Fruit fly (Drosophila melanogaster) whole organism, prepupa: Measurements from ENCODE around the gene CG10588.

Source experiments
- CG10631 ChIP-seq: fragments of 200-800 bp; sonication (Bioruptor generic); optimal IDR thresholded peaks from 2 replicates; lab custom pipeline; 2016; ENCODE audit warnings: missing biosample characterization, missing genetic modification characterization
- CG10669 ChIP-seq: fragments of 200-800 bp; sonication (Bioruptor generic); optimal IDR thresholded peaks from 3 replicates; lab custom pipeline; 2018; ENCODE audit warnings: missing biosample characterization, mild to moderate bottlenecking, missing genetic modification characterization, moderate library complexity
- CG11294 ChIP-seq: fragments of 200-800 bp; sonication (Bioruptor generic); IDR thresholded peaks from 2 replicates; pipeline ENCODE4 v1.3.6; 2022; ENCODE audit warnings: missing biosample characterization, missing genetic modification characterization
- CG1621 ChIP-seq: fragments of 200-800 bp; sonication (Bioruptor generic); optimal IDR thresholded peaks from 3 replicates; lab custom pipeline; 2018; ENCODE audit warnings: missing biosample characterization, mild to moderate bottlenecking, missing genetic modification characterization
- CG31627 ChIP-seq: fragments of 200-800 bp; sonication (Bioruptor generic); optimal IDR thresholded peaks from 3 replicates; lab custom pipeline; 2016; ENCODE audit warnings: missing biosample characterization, missing genetic modification characterization
- CG32006 ChIP-seq: fragments of 200-800 bp; sonication (Bioruptor generic); optimal IDR thresholded peaks from 3 replicates; lab custom pipeline; 2017; ENCODE audit warnings: missing biosample characterization, mild to moderate bottlenecking, missing genetic modification characterization
- CG34406 ChIP-seq: fragments of 200-800 bp; sonication (Bioruptor generic); optimal IDR thresholded peaks from 3 replicates; lab custom pipeline; 2016; ENCODE audit warnings: missing biosample characterization, missing genetic modification characterization
- CG3919 ChIP-seq: fragments of 200-800 bp; sonication (Bioruptor generic); optimal IDR thresholded peaks from 3 replicates; lab custom pipeline; 2016; ENCODE audit warnings: missing biosample characterization, missing genetic modification characterization
- CG4318 ChIP-seq: fragments of 200-800 bp; sonication (Bioruptor generic); optimal IDR thresholded peaks from 3 replicates; lab custom pipeline; 2017; ENCODE audit warnings: missing biosample characterization, mild to moderate bottlenecking, missing genetic modification characterization
- CG6163 ChIP-seq: fragments of 200-800 bp; sonication (Bioruptor generic); IDR thresholded peaks from 3 replicates; pipeline ENCODE4 v1.3.6; 2022; ENCODE audit warnings: missing biosample characterization, missing genetic modification characterization
- CG6276 ChIP-seq: fragments of 200-800 bp; sonication (Bioruptor generic); optimal IDR thresholded peaks from 2 replicates; lab custom pipeline; 2017; ENCODE audit warnings: missing biosample characterization, mild to moderate bottlenecking, missing genetic modification characterization
- CG6792 ChIP-seq: fragments of 200-800 bp; sonication (Bioruptor generic); optimal IDR thresholded peaks from 3 replicates; lab custom pipeline; 2016; ENCODE audit warnings: missing biosample characterization, missing genetic modification characterization
- CG6808 ChIP-seq: fragments of 200-800 bp; sonication (Bioruptor generic); optimal IDR thresholded peaks from 3 replicates; lab custom pipeline; 2017; ENCODE audit warnings: missing biosample characterization, missing genetic modification characterization, mild to moderate bottlenecking, moderate library complexity, missing genetic modification reagents
- CG6854 ChIP-seq: fragments of 200-800 bp; sonication (Bioruptor generic); optimal IDR thresholded peaks from 2 replicates; lab custom pipeline; 2017; ENCODE audit warnings: missing biosample characterization, mild to moderate bottlenecking, missing genetic modification characterization
- CG8119 ChIP-seq: fragments of 200-800 bp; sonication (Bioruptor generic); IDR thresholded peaks from 3 replicates; pipeline ENCODE4 v1.3.6; 2022; ENCODE audit warnings: missing biosample characterization, missing genetic modification characterization
- CG8319 ChIP-seq: fragments of 200-800 bp; sonication (Bioruptor generic); optimal IDR thresholded peaks from 3 replicates; lab custom pipeline; 2016; ENCODE audit warnings: missing biosample characterization, missing genetic modification characterization
- CG9139 ChIP-seq: fragments of 200-800 bp; sonication (Bioruptor generic); optimal IDR thresholded peaks from 3 replicates; lab custom pipeline; 2017; ENCODE audit warnings: missing biosample characterization, mild to moderate bottlenecking, missing genetic modification characterization
- Eip75B ChIP-seq: fragments of 200-800 bp; sonication (Bioruptor generic); optimal IDR thresholded peaks from 3 replicates; lab custom pipeline; 2016; ENCODE audit warnings: missing biosample characterization, missing genetic modification characterization
- Eip78C ChIP-seq: fragments of 200-800 bp; sonication (Bioruptor generic); peaks from one replicate; lab custom pipeline; 2016; ENCODE audit warnings: missing biosample characterization, missing genetic modification characterization
- Eip93F ChIP-seq: fragments of 200-800 bp; sonication (Bioruptor generic); optimal IDR thresholded peaks from 2 replicates; lab custom pipeline; 2016; ENCODE audit warnings: missing biosample characterization, mild to moderate bottlenecking, missing genetic modification characterization
- Ets21C ChIP-seq: fragments of 200-800 bp; sonication (Bioruptor generic); optimal IDR thresholded peaks from 3 replicates; lab custom pipeline; 2016; ENCODE audit warnings: missing biosample characterization, missing genetic modification characterization
- Ets96B ChIP-seq: fragments of 200-800 bp; optimal IDR thresholded peaks from 2 replicates; lab custom pipeline; 2019; ENCODE audit warnings: missing biosample characterization, mild to moderate bottlenecking, missing genetic modification characterization, moderate library complexity
- Gug ChIP-seq: fragments of 200-800 bp; sonication (Bioruptor generic); IDR thresholded peaks from 2 replicates; pipeline ENCODE4 v1.3.6; 2022; ENCODE audit warnings: missing biosample characterization, missing genetic modification characterization
- Hr38 ChIP-seq: sonication (Bioruptor generic); optimal IDR thresholded peaks from 2 replicates; lab custom pipeline; 2016; ENCODE audit warnings: missing biosample characterization, missing genetic modification characterization
- Hr39 ChIP-seq: fragments of 200-800 bp; sonication (Bioruptor generic); optimal IDR thresholded peaks from 2 replicates; lab custom pipeline; 2016; ENCODE audit warnings: missing biosample characterization, missing genetic modification characterization
- Met ChIP-seq: fragments of 200-800 bp; sonication (Bioruptor generic); optimal IDR thresholded peaks from 3 replicates; lab custom pipeline; 2016; ENCODE audit warnings: missing biosample characterization, missing genetic modification characterization
- OdsH ChIP-seq: fragments of 200-800 bp; sonication (Bioruptor generic); optimal IDR thresholded peaks from 3 replicates; lab custom pipeline; 2016; ENCODE audit warnings: missing biosample characterization, missing genetic modification characterization
- Smox ChIP-seq: fragments of 200-800 bp; sonication (Bioruptor generic); optimal IDR thresholded peaks from 3 replicates; lab custom pipeline; 2016; ENCODE audit warnings: missing biosample characterization, missing genetic modification characterization
- Sox14 ChIP-seq: fragments of 200-800 bp; sonication (Bioruptor generic); optimal IDR thresholded peaks from 3 replicates; lab custom pipeline; 2016; ENCODE audit warnings: missing biosample characterization, missing genetic modification characterization
- cyc ChIP-seq: fragments of 200-800 bp; sonication (Bioruptor generic); optimal IDR thresholded peaks from 3 replicates; lab custom pipeline; 2016; ENCODE audit warnings: missing biosample characterization, missing genetic modification characterization
- eg ChIP-seq: fragments of 200-800 bp; sonication (Bioruptor generic); IDR thresholded peaks from 3 replicates; pipeline ENCODE4 v1.3.6; 2022; ENCODE audit warnings: missing biosample characterization, missing genetic modification characterization
- esn ChIP-seq: fragments of 200-800 bp; sonication (Bioruptor generic); optimal IDR thresholded peaks from 2 replicates; lab custom pipeline; 2016; ENCODE audit warnings: missing biosample characterization, mild to moderate bottlenecking, missing genetic modification characterization, moderate library complexity
- fd59A ChIP-seq: fragments of 200-800 bp; sonication (Bioruptor generic); optimal IDR thresholded peaks from 2 replicates; lab custom pipeline; 2017; ENCODE audit warnings: missing biosample characterization, mild to moderate bottlenecking, missing genetic modification characterization, missing genetic modification reagents
- fd85E ChIP-seq: fragments of 200-800 bp; sonication (Bioruptor generic); optimal IDR thresholded peaks from 3 replicates; lab custom pipeline; 2016; ENCODE audit warnings: missing biosample characterization, missing genetic modification characterization
- fkh ChIP-seq: fragments of 200-800 bp; sonication (Bioruptor generic); optimal IDR thresholded peaks from 3 replicates; lab custom pipeline; 2017; ENCODE audit warnings: missing biosample characterization, mild to moderate bottlenecking, missing genetic modification characterization, moderate library complexity
- net ChIP-seq: fragments of 200-800 bp; sonication (Bioruptor generic); optimal IDR thresholded peaks from 3 replicates; lab custom pipeline; 2016; ENCODE audit warnings: missing biosample characterization, missing genetic modification characterization
- salr ChIP-seq, 2 experiments: fragments of 200-800 bp; sonication (Bioruptor generic); optimal IDR thresholded peaks; 3 replicates each; lab custom pipeline; 2016 to 2018; ENCODE audit warnings: missing biosample characterization in 2 of 2, missing genetic modification characterization in 2 of 2, mild to moderate bottlenecking in 1 of 2
- spab ChIP-seq: fragments of 200-800 bp; sonication (Bioruptor generic); optimal IDR thresholded peaks from 2 replicates; lab custom pipeline; 2017; ENCODE audit warnings: missing biosample characterization, mild to moderate bottlenecking, missing genetic modification characterization, missing genetic modification reagents
- ss ChIP-seq, 2 experiments: fragments of 200-800 bp; sonication (Bioruptor generic); optimal IDR thresholded peaks; 2 replicates in 1 of 2; 3 replicates in 1 of 2; lab custom pipeline; 2017 to 2018; ENCODE audit warnings: mild to moderate bottlenecking in 2 of 2, missing biosample characterization in 2 of 2, missing genetic modification characterization in 2 of 2, moderate library complexity in 1 of 2
- svp ChIP-seq: fragments of 200-800 bp; sonication (Bioruptor generic); peaks from one replicate; lab custom pipeline; 2016; ENCODE audit warnings: missing biosample characterization, missing genetic modification characterization
- topi ChIP-seq: fragments of 200-800 bp; sonication (Bioruptor generic); optimal IDR thresholded peaks from 3 replicates; lab custom pipeline; 2016; ENCODE audit warnings: missing biosample characterization, missing genetic modification characterization
- vri ChIP-seq: fragments of 200-800 bp; sonication (Bioruptor generic); optimal IDR thresholded peaks from 3 replicates; lab custom pipeline; 2016; ENCODE audit warnings: missing biosample characterization, mild to moderate bottlenecking, missing genetic modification characterization

The CG10588 gene

DNA sequence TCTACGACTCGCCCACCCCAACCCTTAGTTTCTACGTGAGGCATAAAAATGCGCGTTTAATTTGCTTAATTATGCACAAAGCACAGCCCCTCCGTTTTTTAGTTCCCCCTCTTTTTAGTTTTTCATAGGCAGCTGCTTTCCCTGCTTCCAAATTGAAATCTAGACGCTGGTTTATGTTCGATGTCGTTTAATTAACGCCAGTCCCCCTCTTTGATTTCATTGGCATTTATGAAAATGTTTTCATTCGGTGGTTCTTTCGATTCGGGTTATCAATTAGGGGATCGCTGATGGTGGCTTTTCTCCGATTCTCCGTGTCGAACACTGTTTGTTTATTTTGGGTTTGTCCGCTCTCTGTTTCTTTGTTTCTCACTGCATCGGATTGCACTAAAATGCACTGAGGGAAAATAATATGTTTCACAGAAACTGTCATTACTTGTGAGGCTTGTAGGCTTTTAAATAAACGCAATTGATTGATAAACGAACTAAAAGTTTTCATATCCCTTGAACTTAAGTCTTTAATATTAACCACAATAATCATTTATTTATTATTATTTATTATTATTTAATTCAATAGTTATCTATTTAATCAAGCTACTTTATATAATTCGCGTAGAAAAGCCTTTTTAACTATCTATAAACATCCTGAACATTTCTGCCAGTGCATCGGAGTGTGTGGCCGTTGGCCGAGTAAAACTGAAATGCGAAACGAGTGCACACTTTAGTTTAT lies 26.5 kb upstream of the CG10588 start (continued):
- TF ChIP-seq net (GFP tag; lab: Kevin White, UChicago) (peak; percentile 53), Sox14 (GFP tag; lab: Kevin White, UChicago) (peak; percentile 30), eg (peak; percentile 63; the same call in 2 of the 3 replicates), cyc (no peak), fkh (GFP tag; lab: Kevin White, UChicago) (no peak), Eip93F (GFP tag; lab: Kevin White, UChicago) (no peak), Hr38 (GFP tag; lab: Kevin White, UChicago) (no peak), topi (peak; percentile 36), Ets96B (tag; lab: Kevin White, UChicago) (peak; percentile 79), Eip75B (GFP tag; lab: Kevin White, UChicago) (peak; percentile 62), fd59A (peak; percentile 26), esn (GFP tag; lab: Kevin White, UChicago) (peak; percentile 56)

DNA sequence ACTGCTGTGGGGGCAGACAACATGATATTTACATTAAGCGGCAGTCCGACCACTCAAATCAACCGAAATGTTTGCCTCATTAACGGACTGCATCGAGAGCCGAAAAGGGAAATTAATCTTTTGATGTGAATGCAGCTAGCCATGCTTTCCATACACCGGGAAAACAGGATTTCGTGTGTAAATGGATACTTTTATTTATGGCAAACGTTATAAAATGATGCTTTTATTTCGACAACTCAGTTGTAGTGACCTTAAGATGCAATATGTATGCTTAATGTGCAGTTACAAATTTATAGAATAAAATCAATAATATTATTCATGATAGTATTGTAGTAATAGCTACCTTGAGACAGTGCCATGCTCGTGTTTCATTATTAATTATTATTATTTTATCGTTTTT lies 25.2 kb upstream of the CG10588 start:
- TF ChIP-seq CG31627 (GFP tag; lab: Kevin White, UChicago) = no peak
- no peak for TF ChIP-seq CG10631 (GFP tag; lab: Kevin White, UChicago)
- TF ChIP-seq Eip78C (GFP tag; lab: Kevin White, UChicago) = peak; percentile 69
- no peak for TF ChIP-seq Hr38 (GFP tag; lab: Kevin White, UChicago)
- no peak for TF ChIP-seq spab
- TF ChIP-seq CG6276 = no peak
- no peak for TF ChIP-seq Smox (GFP tag; lab: Kevin White, UChicago)
- TF ChIP-seq Eip93F (GFP tag; lab: Kevin White, UChicago) = no peak
- TF ChIP-seq CG6808 (GFP tag; lab: Kevin White, UChicago) = no peak
- no peak for TF ChIP-seq CG6854 (GFP tag; lab: Kevin White, UChicago)
- TF ChIP-seq svp (GFP tag; lab: Kevin White, UChicago) = peak; percentile 72
- TF ChIP-seq CG34406 (GFP tag; lab: Kevin White, UChicago) = no peak
- TF ChIP-seq Gug = no peak

DNA sequence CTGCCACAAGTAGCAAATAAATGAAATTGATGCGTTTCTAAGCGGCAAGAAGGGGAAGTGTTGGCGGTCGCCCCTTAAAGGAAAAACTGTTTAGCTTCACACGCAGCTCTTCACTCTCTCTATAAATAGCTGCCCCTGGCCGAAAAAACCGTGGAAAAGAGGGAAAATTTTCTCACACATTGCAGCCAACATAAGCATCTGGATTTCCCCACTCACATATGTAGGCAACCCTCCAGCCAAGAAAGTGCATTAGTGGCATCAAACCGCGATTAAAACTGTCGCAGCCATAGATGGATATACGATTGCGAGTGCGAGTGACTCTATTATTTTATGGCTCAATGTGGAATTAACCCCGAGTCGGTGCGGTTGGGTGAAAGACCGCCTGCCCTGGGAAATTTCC lies 24.2 kb upstream of the CG10588 start:
- TF ChIP-seq OdsH (GFP tag; lab: Kevin White, UChicago) (no peak), CG6792 (GFP tag; lab: Kevin White, UChicago) (no peak), Sox14 (GFP tag; lab: Kevin White, UChicago) (no peak), Hr38 (GFP tag; lab: Kevin White, UChicago) (no peak), CG9139 (GFP tag; lab: Kevin White, UChicago) (no peak), CG32006 (GFP tag; lab: Kevin White, UChicago) (no peak), Met (GFP tag; lab: Kevin White, UChicago) (no peak), CG8319 (GFP tag; lab: Kevin White, UChicago) (no peak), CG1621 (tag; lab: Kevin White, UChicago) (no peak), fd85E (GFP tag; lab: Kevin White, UChicago) (no peak), CG4318 (GFP tag; lab: Kevin White, UChicago) (no peak)

- peak; percentile 69 for TF ChIP-seq eg
- TF ChIP-seq OdsH (GFP tag; lab: Kevin White, UChicago) = peak; percentile 37
- TF ChIP-seq spab = no peak
- TF ChIP-seq ss (GFP tag; optimal IDR thresholded peaks at IDR 0.05; lab: Kevin White, UChicago) = peak; percentile 19 to 65
- 0 out of 2 replicates have a peak, but pooled peaks have one; percentile 20 for TF ChIP-seq CG11294
- TF ChIP-seq Ets21C (GFP tag; lab: Kevin White, UChicago) = no peak
- peak; percentile 68 for TF ChIP-seq CG3919 (GFP tag; lab: Kevin White, UChicago)
- TF ChIP-seq Hr39 (GFP tag; lab: Kevin White, UChicago) = peak; percentile 14
- peak; percentile 25 for TF ChIP-seq CG10669 (GFP tag; lab: Kevin White, UChicago)
- no peak for TF ChIP-seq salr (GFP tag; optimal IDR thresholded peaks at IDR 0.05; lab: Kevin White, UChicago)
- TF ChIP-seq Eip93F (GFP tag; lab: Kevin White, UChicago) = no peak
- TF ChIP-seq esn (GFP tag; lab: Kevin White, UChicago) = peak; percentile 25
- peak; percentile 9 for TF ChIP-seq CG34406 (GFP tag; lab: Kevin White, UChicago)
- TF ChIP-seq Ets96B (tag; lab: Kevin White, UChicago) = no peak
- peak; percentile 54 for TF ChIP-seq CG32006 (GFP tag; lab: Kevin White, UChicago)
- TF ChIP-seq CG6276 = peak; percentile 42
- TF ChIP-seq fd59A = no peak
- TF ChIP-seq svp (GFP tag; lab: Kevin White, UChicago) = peak; percentile 66
- no peak for TF ChIP-seq CG6854 (GFP tag; lab: Kevin White, UChicago)
- peak; percentile 68; the same call in 2 of the 3 replicates for TF ChIP-seq CG8119 (GFP tag; lab: Robert Waterston, UW)
- TF ChIP-seq CG6163 (GFP tag; lab: Robert Waterston, UW) = peak; percentile 66
- peak; percentile 44 for TF ChIP-seq Met (GFP tag; lab: Kevin White, UChicago)
- TF ChIP-seq topi = peak; percentile 34
- peak; percentile 1 for TF ChIP-seq vri (GFP tag; lab: Kevin White, UChicago)
- TF ChIP-seq Eip75B (GFP tag; lab: Kevin White, UChicago) = peak; percentile 15
- no peak for TF ChIP-seq CG8319 (GFP tag; lab: Kevin White, UChicago)
- TF ChIP-seq fd85E (GFP tag; lab: Kevin White, UChicago) = no peak
Measured at dm6 chr3L:20933706-20934105, 23.0 kb upstream of the CG10588 start.
